Worm (Caenorhabditis elegans) whole organism, young adult: ENCODE results near the gene M176.5.
"Not testable (repeated sequence)": the region's sequence is repeated elsewhere in the genome, so short reads cannot be mapped to it uniquely, and the experiment has no call there.

ENCODE experiments used
- B0035.1 ChIP-seq: sonication (generic microtip); optimal IDR thresholded peaks from 2 replicates; lab custom pipeline; 2016; ENCODE audit warnings: missing genetic modification characterization, mild to moderate bottlenecking, missing compliant biosample characterization, missing genotype, missing genetic modification reagents
- B0336.3 ChIP-seq: fragments of 200-800 bp; sonication (Bioruptor generic); IDR thresholded peaks from 2 replicates; pipeline ENCODE4 v1.3.6; 2022; ENCODE audit warnings: missing genetic modification characterization, missing compliant biosample characterization
- D2030.7 ChIP-seq: fragments of 200-800 bp; sonication (Bioruptor generic); IDR thresholded peaks from 2 replicates; pipeline ENCODE4 v1.3.6; 2022; ENCODE audit warnings: missing genetic modification reagents, missing genetic modification characterization, missing compliant biosample characterization
- F49E8.2 ChIP-seq: sonication (generic microtip); optimal IDR thresholded peaks from 3 replicates; lab custom pipeline; 2017; ENCODE audit warnings: missing genetic modification characterization, mild to moderate bottlenecking, missing compliant biosample characterization, antibody characterized with exemption, moderate library complexity; ENCODE audit not compliant: insufficient read depth
- F57A8.1 ChIP-seq: fragments of 200-800 bp; sonication (Bioruptor generic); optimal IDR thresholded peaks from 2 replicates; lab custom pipeline; 2018; ENCODE audit warnings: mild to moderate bottlenecking, missing genetic modification characterization, moderate library complexity, missing compliant biosample characterization
- T07F8.4 ChIP-seq: sonication (generic microtip); optimal IDR thresholded peaks from 2 replicates; lab custom pipeline; 2016; ENCODE audit warnings: mild to moderate bottlenecking, missing genetic modification characterization, moderate library complexity, missing compliant biosample characterization
- Y53F4B.3 ChIP-seq: fragments of 200-800 bp; sonication (Bioruptor generic); IDR thresholded peaks from 2 replicates; pipeline ENCODE4 v1.3.6; 2022; ENCODE audit warnings: missing genetic modification reagents, missing genetic modification characterization, missing compliant biosample characterization
- Y53G8AR.9 ChIP-seq: fragments of 200-800 bp; sonication (Bioruptor generic); conservative IDR thresholded peaks from 2 replicates; pipeline ENCODE4 v1.3.6; 2022; ENCODE audit warnings: missing genetic modification reagents, missing genetic modification characterization, missing compliant biosample characterization
- Y79H2A.3 ChIP-seq: fragments of 200-800 bp; sonication (Bioruptor generic); conservative IDR thresholded peaks from 2 replicates; pipeline ENCODE4 v1.3.6; 2022; ENCODE audit warnings: missing genetic modification reagents, missing genetic modification characterization, missing compliant biosample characterization
- aptf-2 ChIP-seq: fragments of 200-800 bp; sonication (Bioruptor generic); conservative IDR thresholded peaks from 2 replicates; pipeline ENCODE4 v1.3.6; 2022; ENCODE audit warnings: missing genetic modification reagents, missing genetic modification characterization, missing compliant biosample characterization
- aptf-3 ChIP-seq: fragments of 200-800 bp; sonication (Bioruptor generic); IDR thresholded peaks from 2 replicates; pipeline ENCODE4 v1.3.6; 2022; ENCODE audit warnings: missing genetic modification characterization, missing compliant biosample characterization
- athp-1 ChIP-seq: sonication (generic microtip); optimal IDR thresholded peaks from 2 replicates; lab custom pipeline; 2017; ENCODE audit warnings: mild to moderate bottlenecking, missing genetic modification characterization, missing compliant biosample characterization
- bed-1 ChIP-seq: fragments of 200-800 bp; sonication (Bioruptor generic); IDR thresholded peaks from 2 replicates; pipeline ENCODE4 v1.3.6; 2022; ENCODE audit warnings: missing genetic modification reagents, missing genetic modification characterization, missing compliant biosample characterization
- ceh-100 ChIP-seq: fragments of 200-800 bp; sonication (Bioruptor generic); IDR thresholded peaks from 2 replicates; pipeline ENCODE4 v1.3.6; 2022; ENCODE audit warnings: missing genetic modification reagents, missing genetic modification characterization, missing compliant biosample characterization
- ceh-58 ChIP-seq: fragments of 200-800 bp; sonication (Bioruptor generic); IDR thresholded peaks from 2 replicates; pipeline ENCODE4 v1.3.6; 2022; ENCODE audit warnings: missing genetic modification characterization, missing compliant biosample characterization
- ceh-79 ChIP-seq: sonication (generic microtip); optimal IDR thresholded peaks from 2 replicates; lab custom pipeline; 2017; ENCODE audit warnings: mild to moderate bottlenecking, missing genetic modification characterization, missing compliant biosample characterization
- dpl-1 ChIP-seq: fragments of 150-350 bp; optimal IDR thresholded peaks from 2 replicates; lab custom pipeline; 2014; ENCODE audit warnings: missing biosample characterization, missing genetic modification reagents, missing genetic modification characterization
- egl-44 ChIP-seq: fragments of 200-800 bp; sonication (Bioruptor generic); IDR thresholded peaks from 2 replicates; pipeline ENCODE4 v1.3.6; 2022; ENCODE audit warnings: missing genetic modification reagents, missing genetic modification characterization, missing compliant biosample characterization
- ets-4 ChIP-seq: fragments of 200-800 bp; sonication (Bioruptor generic); optimal IDR thresholded peaks from 2 replicates; lab custom pipeline; 2018; ENCODE audit warnings: mild to moderate bottlenecking, missing genetic modification characterization, missing compliant biosample characterization
- fkh-3 ChIP-seq: sonication (generic microtip); optimal IDR thresholded peaks from 2 replicates; lab custom pipeline; 2016; ENCODE audit warnings: mild to moderate bottlenecking, missing genetic modification characterization, missing compliant biosample characterization
- hlh-26 ChIP-seq: fragments of 200-800 bp; sonication (Bioruptor generic); conservative IDR thresholded peaks from 2 replicates; pipeline ENCODE4 v1.3.6; 2022; ENCODE audit warnings: missing genetic modification reagents, missing genetic modification characterization, missing compliant biosample characterization
- hsf-1 ChIP-seq: fragments of 200-800 bp; sonication (Bioruptor generic); IDR thresholded peaks from 2 replicates; pipeline ENCODE4 v1.3.6; 2022; ENCODE audit warnings: missing genetic modification reagents, missing genetic modification characterization, missing compliant biosample characterization
- lag-1 ChIP-seq: fragments of 200-800 bp; sonication (Bioruptor generic); IDR thresholded peaks from 2 replicates; pipeline ENCODE4 v1.3.6; 2022; ENCODE audit warnings: missing genetic modification reagents, missing genetic modification characterization, missing compliant biosample characterization
- let-607 ChIP-seq, 2 experiments: fragments of 200-800 bp in 1 of 2; sonication (Bioruptor generic) in 1 of 2; sonication (generic microtip) in 1 of 2; optimal IDR thresholded peaks; 2 replicates each; lab custom pipeline; 2016 to 2018; ENCODE audit warnings: mild to moderate bottlenecking in 2 of 2, missing compliant biosample characterization in 2 of 2, missing genetic modification characterization in 2 of 2, moderate library complexity in 2 of 2, missing genotype in 1 of 2
- lin-35 ChIP-seq, 3 experiments: fragments of 150-350 bp in 2 of 3; sonication (generic microtip) in 1 of 3; optimal IDR thresholded peaks; 2 replicates each; lab custom pipeline; 2014 to 2018; ENCODE audit warnings: missing biosample characterization in 3 of 3, missing genetic modification characterization in 3 of 3, missing genetic modification reagents in 3 of 3
- lsy-27 ChIP-seq: sonication (generic microtip); optimal IDR thresholded peaks from 2 replicates; lab custom pipeline; 2017; ENCODE audit warnings: missing genetic modification characterization, mild to moderate bottlenecking, missing compliant biosample characterization, antibody characterized with exemption, missing genotype, borderline replicate concordance; ENCODE audit not compliant: insufficient read depth
- madf-10 ChIP-seq: sonication (generic microtip); optimal IDR thresholded peaks from 2 replicates; lab custom pipeline; 2016; ENCODE audit warnings: mild to moderate bottlenecking, missing genetic modification characterization, missing compliant biosample characterization
- madf-6 ChIP-seq: fragments of 200-800 bp; sonication (Bioruptor generic); IDR thresholded peaks from 2 replicates; pipeline ENCODE4 v1.3.6; 2022; ENCODE audit warnings: missing genetic modification reagents, missing genetic modification characterization, missing compliant biosample characterization
- nhr-179 ChIP-seq: sonication (generic microtip); optimal IDR thresholded peaks from 2 replicates; lab custom pipeline; 2016; ENCODE audit warnings: mild to moderate bottlenecking, missing genetic modification characterization, missing compliant biosample characterization
- nhr-80 ChIP-seq: sonication (generic microtip); optimal IDR thresholded peaks from 2 replicates; lab custom pipeline; 2016; ENCODE audit warnings: missing genetic modification characterization, missing compliant biosample characterization
- rcor-1 ChIP-seq: fragments of 200-800 bp; sonication (Bioruptor generic); IDR thresholded peaks from 2 replicates; pipeline ENCODE4 v1.3.6; 2022; ENCODE audit warnings: missing genetic modification reagents, missing genetic modification characterization, missing compliant biosample characterization
- sptf-2 ChIP-seq: fragments of 200-800 bp; sonication (Bioruptor generic); optimal IDR thresholded peaks from 2 replicates; lab custom pipeline; 2018; ENCODE audit warnings: mild to moderate bottlenecking, missing genetic modification characterization, missing compliant biosample characterization
- tbx-9 ChIP-seq: sonication (generic microtip); optimal IDR thresholded peaks from 2 replicates; lab custom pipeline; 2016; ENCODE audit warnings: borderline replicate concordance, missing genetic modification characterization, inconsistent platforms, missing compliant biosample characterization
- tlf-1 ChIP-seq: fragments of 200-800 bp; sonication (Bioruptor generic); optimal IDR thresholded peaks from 2 replicates; lab custom pipeline; 2018; ENCODE audit warnings: mild to moderate bottlenecking, missing genetic modification characterization, missing compliant biosample characterization
- zim-3 ChIP-seq: sonication (generic microtip); optimal IDR thresholded peaks from 2 replicates; lab custom pipeline; 2017; ENCODE audit warnings: mild to moderate bottlenecking, missing genetic modification characterization, moderate library complexity, missing compliant biosample characterization
- ztf-6 ChIP-seq: fragments of 200-800 bp; sonication (Bioruptor generic); IDR thresholded peaks from 2 replicates; pipeline ENCODE4 v1.3.6; 2022; ENCODE audit warnings: missing genetic modification reagents, missing genetic modification characterization, missing compliant biosample characterization

Gene M176.5

ce11 chrII:9454304-9454703 is 26.8 kb upstream of the M176.5 start, which contains the start of gene chil-19 (continued):
- TF ChIP-seq B0336.3, result no peak

- TF ChIP-seq F57A8.1; tbx-9; let-607 (tag; optimal IDR thresholded peaks at IDR 0.05; lab: Kevin White, UChicago): not testable (repeated sequence)
These were observed 24.6 kb upstream of the M176.5 start, which contains the start of gene R09D1.12 for ce11 chrII:9452172-9452571. TSS of gene R09D1.12 (minus strand) at chrII:9452272.

ce11 chrII:9447965-9448364 is 20.4 kb upstream of the M176.5 start, which contains the start of gene chil-18:
TSS of gene chil-18 (plus strand) at chrII:9448265.
- TF ChIP-seq ztf-6 (GFP tag; lab: Robert Waterston, UW) (no peak), lin-35 (GFP tag; optimal IDR thresholded peaks at IDR 0.05; lab: Kevin White, UChicago) (no peak), madf-6 (GFP tag; lab: Robert Waterston, UW) (no peak), hlh-26 (GFP tag; lab: Robert Waterston, UW) (no peak), ceh-58 (GFP tag; lab: Robert Waterston, UW) (no peak), Y53F4B.3 (GFP tag; lab: Robert Waterston, UW) (no peak), F49E8.2 (no peak), ceh-79 (tag; lab: Kevin White, UChicago) (no peak), aptf-2 (no peak), rcor-1 (no peak), fkh-3 (tag; lab: Kevin White, UChicago) (no peak)

ce11 chrII:9445368-9445767 is 17.8 kb upstream of the M176.5 start, which contains the start of gene R09D1.13:
TSS of gene R09D1.13 (minus strand) at chrII:9445468.
- TF ChIP-seq hsf-1 (GFP tag; lab: Robert Waterston, UW) (no peak), sptf-2 (no peak), D2030.7 (GFP tag; lab: Robert Waterston, UW) (no peak), lag-1 (GFP tag; lab: Robert Waterston, UW) (no peak), zim-3 (tag; lab: Kevin White, UChicago) (no peak), B0035.1 (tag; lab: Kevin White, UChicago) (no peak), Y53G8AR.9 (GFP tag; lab: Robert Waterston, UW) (no peak), ets-4 (GFP tag; lab: Kevin White, UChicago) (no peak), rcor-1 (no peak), ceh-100 (GFP tag; lab: Robert Waterston, UW) (no peak), tlf-1 (no peak), madf-10 (tag; lab: Kevin White, UChicago) (no peak), Y79H2A.3 (GFP tag; lab: Robert Waterston, UW) (no peak)

- no peak for TF ChIP-seq egl-44
- TF ChIP-seq Y79H2A.3 (GFP tag; lab: Robert Waterston, UW), result no peak
- no peak for TF ChIP-seq dpl-1 (GFP tag; lab: Kevin White, UChicago)
- no peak for TF ChIP-seq nhr-179 (tag; lab: Kevin White, UChicago)
- no peak for TF ChIP-seq bed-1
- no peak for TF ChIP-seq lsy-27
- TF ChIP-seq aptf-3, result no peak
- no peak for TF ChIP-seq athp-1 (tag; lab: Kevin White, UChicago)
- no peak for TF ChIP-seq let-607 (tag; optimal IDR thresholded peaks at IDR 0.05; lab: Kevin White, UChicago)
- TF ChIP-seq madf-6 (GFP tag; lab: Robert Waterston, UW), result no peak
- TF ChIP-seq T07F8.4 (tag; lab: Kevin White, UChicago), result no peak
- TF ChIP-seq nhr-80 (tag; lab: Kevin White, UChicago), result no peak
These were observed 16.0 kb upstream of the M176.5 start, which contains the start of gene chil-15 for ce11 chrII:9443522-9443921. TSS of gene chil-15 (minus strand) at chrII:9443622.
